Worm (Caenorhabditis elegans): ENCODE data around the gene ZK105.5.

The ZK105.5 gene

DNA sequence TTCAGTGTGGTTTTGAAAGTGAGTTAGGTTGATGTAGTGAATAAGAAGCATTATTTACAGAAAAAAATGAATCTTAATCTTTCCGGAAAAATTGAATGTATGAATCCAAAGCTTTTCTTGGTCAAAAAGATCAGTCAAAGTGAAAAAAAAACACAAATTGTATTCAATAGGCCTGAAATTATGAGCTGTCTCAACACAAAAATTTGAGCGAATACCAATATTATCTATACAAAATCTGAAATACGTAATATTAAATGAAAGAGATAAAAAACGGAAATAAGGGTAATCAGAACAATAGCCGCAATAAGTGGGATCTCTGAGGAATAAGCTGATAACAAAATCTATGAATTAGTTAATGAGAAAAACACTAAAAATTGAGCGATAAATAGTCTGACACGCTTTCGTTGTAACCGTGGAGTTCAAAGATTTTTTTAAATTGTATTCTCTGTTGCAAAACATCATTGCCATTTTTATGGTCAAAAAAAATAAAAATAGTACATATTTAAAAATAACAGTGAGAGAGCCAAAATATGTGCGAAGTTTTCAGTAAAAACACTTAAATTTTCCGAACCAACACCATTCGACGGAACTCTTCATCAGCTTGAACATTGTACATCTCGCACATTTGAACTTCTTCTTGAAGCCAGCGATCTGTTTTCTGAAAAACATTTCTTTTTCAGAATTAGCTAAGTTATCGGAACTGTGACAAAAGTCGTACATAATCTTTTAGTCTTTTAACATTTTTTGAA, 33.4 kb downstream of the ZK105.5 start, which contains the start of gene sre-11 (continued):
- TF ChIP-seq lsy-27 (tag; optimal IDR thresholded peaks at IDR 0.05; ENCODE audit: borderline replicate concordance, insufficient read depth) (no peak), let-607 (tag; optimal IDR thresholded peaks at IDR 0.05) (no peak), nhr-120 (GFP tag; IDR thresholded peaks at IDR 0.05) (no peak), sdz-38 (tag; optimal IDR thresholded peaks at IDR 0.05) (no peak), lin-35 (GFP tag; optimal IDR thresholded peaks at IDR 0.05) (no peak), unc-130 (GFP tag; optimal IDR thresholded peaks at IDR 0.05) (no peak)

DNA sequence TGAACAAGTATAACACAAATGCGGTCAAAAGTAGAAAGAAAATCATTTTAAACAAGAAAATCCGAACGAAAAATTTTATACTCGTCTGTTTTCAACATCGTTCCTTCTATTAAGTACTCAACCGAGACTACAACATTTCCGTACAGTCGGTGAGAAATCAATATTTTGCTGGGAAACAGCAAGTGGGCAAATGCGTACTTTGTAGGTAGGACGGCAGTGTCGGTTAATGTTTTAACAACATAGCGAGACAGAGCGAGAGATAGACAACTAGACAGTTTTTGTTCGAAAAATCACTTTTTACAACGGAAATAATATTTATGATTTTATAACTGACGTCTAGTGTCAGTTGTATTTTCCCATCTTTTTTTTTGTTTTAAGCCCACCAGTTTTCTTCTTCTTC, 36.1 kb downstream of the ZK105.5 start, which contains the start of gene cyp-33A1:
Gene cyp-33A1 (minus strand): TSS at position 72 of the 400 bp plus-strand sequence.
- TF ChIP-seq attf-3 (GFP tag; conservative IDR thresholded peaks at IDR 0.05) = no peak
- TF ChIP-seq rec-8 (tag; optimal IDR thresholded peaks at IDR 0.05) = no peak
- TF ChIP-seq T07F8.4 (tag; optimal IDR thresholded peaks at IDR 0.05) = no peak
- peak; percentile 33 for TF ChIP-seq F23B12.7 (tag; optimal IDR thresholded peaks at IDR 0.05; ENCODE audit: insufficient read depth)
- no peak for TF ChIP-seq ceh-79 (tag; optimal IDR thresholded peaks at IDR 0.05)
- peak; percentile 30 for TF ChIP-seq nhr-80 (tag; optimal IDR thresholded peaks at IDR 0.05)
- TF ChIP-seq xnd-1 (tag; optimal IDR thresholded peaks at IDR 0.05) = no peak
- no peak for TF ChIP-seq ZK185.1 (tag; optimal IDR thresholded peaks at IDR 0.05; ENCODE audit: poor library complexity, severe bottlenecking)
- TF ChIP-seq let-607 (tag; optimal IDR thresholded peaks at IDR 0.05) = no peak
- TF ChIP-seq him-1 (tag; optimal IDR thresholded peaks at IDR 0.05) = no peak
- TF ChIP-seq mel-28 (tag; optimal IDR thresholded peaks at IDR 0.05; ENCODE audit: borderline replicate concordance) = no peak
- no peak for TF ChIP-seq ztf-22 (GFP tag; optimal IDR thresholded peaks at IDR 0.05)
- TF ChIP-seq C06A6.2 (GFP tag; conservative IDR thresholded peaks at IDR 0.05) = no peak
- no peak for TF ChIP-seq cebp-2 (GFP tag; IDR thresholded peaks at IDR 0.05)
- no peak for TF ChIP-seq madf-6 (GFP tag; IDR thresholded peaks at IDR 0.05)
- TF ChIP-seq let-526 (GFP tag; IDR thresholded peaks at IDR 0.05) = no peak
- no peak for TF ChIP-seq ceh-27 (GFP tag; optimal IDR thresholded peaks at IDR 0.05)
- TF ChIP-seq Y56A3A.18 (GFP tag; IDR thresholded peaks at IDR 0.05) = no peak
- TF ChIP-seq snpc-3.4 (tag; optimal IDR thresholded peaks at IDR 0.05) = no peak
- no peak for TF ChIP-seq ztf-26 (tag; optimal IDR thresholded peaks at IDR 0.05)
- TF ChIP-seq attf-5 (GFP tag; optimal IDR thresholded peaks at IDR 0.05) = peak; percentile 47
- no peak for TF ChIP-seq lir-1 (GFP tag; conservative IDR thresholded peaks at IDR 0.05)

DNA sequence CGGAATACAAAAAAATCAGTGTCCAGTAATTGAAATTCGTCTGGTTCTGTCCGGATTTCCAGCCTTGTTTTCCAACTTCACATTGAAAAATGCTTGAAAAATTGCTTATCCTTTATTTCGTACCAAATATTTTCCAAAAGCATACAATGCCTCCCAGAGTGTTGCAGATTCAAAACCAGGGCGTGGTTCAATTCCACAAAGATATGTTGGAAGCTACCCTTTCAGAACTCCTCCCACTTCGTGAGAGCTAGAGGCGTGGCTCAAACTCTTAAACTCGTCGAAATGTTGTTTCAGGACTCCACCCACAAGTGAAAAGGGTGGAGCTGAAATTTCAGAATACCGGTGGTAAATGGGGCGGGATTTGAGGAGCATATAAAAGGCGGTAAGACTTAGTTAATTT, 41.6 kb downstream of the ZK105.5 start, which contains the start of gene C12D5.3:
Gene C12D5.3 (plus strand): TSS at position 301 of the 400 bp plus-strand sequence.
- TF ChIP-seq snpc-1.3 (tag; optimal IDR thresholded peaks at IDR 0.05; ENCODE audit: insufficient read depth) (no peak), dox-1 (GFP tag; IDR thresholded peaks at IDR 0.05) (no peak), egrh-3 (GFP tag; IDR thresholded peaks at IDR 0.05) (no peak), F49E8.2 (tag; optimal IDR thresholded peaks at IDR 0.05; ENCODE audit: insufficient read depth) (no peak), ztf-6 (GFP tag; IDR thresholded peaks at IDR 0.05) (no peak), sdz-38 (tag; optimal IDR thresholded peaks at IDR 0.05) (no peak), snpc-3.4 (tag; optimal IDR thresholded peaks at IDR 0.05) (no peak)

All from whole organism, young adult.